Worm (Caenorhabditis elegans): ENCODE results near the gene Y49F6B.12.
A peak's percentile ranks its signal among the peaks of the same experiment; 100 is the strongest.

The Y49F6B.12 gene

ce11 chrII:3502520-3503323 lies 30.5 kb upstream of the Y49F6B.12 start, which contains the start of the genes col-71 and Y49F6B.2 (continued):
- TF ChIP-seq hlh-30 (tag; optimal IDR thresholded peaks at IDR 0.05; ENCODE audit: insufficient read depth) (peak; percentile 22), lin-13 (GFP tag; optimal IDR thresholded peaks at IDR 0.05) (peak; percentile 70), mep-1 (tag; optimal IDR thresholded peaks at IDR 0.05) (peak; percentile 65), F37D6.2 (tag; optimal IDR thresholded peaks at IDR 0.05) (peak; percentile 65), egl-43 (GFP tag; IDR thresholded peaks at IDR 0.05) (no peak), lin-15B (tag; optimal IDR thresholded peaks at IDR 0.05) (peak; percentile 40), nhr-41 (GFP tag; IDR thresholded peaks at IDR 0.05) (no peak), attf-4 (tag; optimal IDR thresholded peaks at IDR 0.05) (no peak), Y75B8A.6 (GFP tag; IDR thresholded peaks at IDR 0.05) (no peak), Y48G9A.11 (GFP tag; IDR thresholded peaks at IDR 0.05) (peak; percentile 85), dmd-6 (GFP tag; IDR thresholded peaks at IDR 0.05) (peak; percentile 45), aha-1 (tag) (no peak), nhr-77 (tag; optimal IDR thresholded peaks at IDR 0.05) (peak; percentile 4), rbr-2 (tag; optimal IDR thresholded peaks at IDR 0.05) (peak; percentile 78)

- TF ChIP-seq aha-1 (tag): peak; percentile 94
- no peak for TF ChIP-seq ces-1 (GFP tag; optimal IDR thresholded peaks at IDR 0.05)
- TF ChIP-seq egl-43 (GFP tag; IDR thresholded peaks at IDR 0.05): peak; percentile 61; the same call in 1 of the 2 replicates
- TF ChIP-seq dmd-9 (GFP tag; IDR thresholded peaks at IDR 0.05): no peak
- TF ChIP-seq hif-1 (tag; optimal IDR thresholded peaks at IDR 0.05): no peak
- TF ChIP-seq ceh-82 (tag; optimal IDR thresholded peaks at IDR 0.05): no peak
- TF ChIP-seq dmd-6 (GFP tag; IDR thresholded peaks at IDR 0.05): no peak
- no peak for TF ChIP-seq nhr-76 (tag; optimal IDR thresholded peaks at IDR 0.05)
- TF ChIP-seq unc-62 (GFP tag; optimal IDR thresholded peaks at IDR 0.05 in 1 of 2): peak in 1 of 2 experiments; percentile 67
- no peak for TF ChIP-seq unc-62 (tag; optimal IDR thresholded peaks at IDR 0.05)
- TF ChIP-seq R02D3.7 (tag; optimal IDR thresholded peaks at IDR 0.05): no peak
- peak; percentile 15; the same call in 1 of the 2 replicates for TF ChIP-seq pha-4 (GFP tag; IDR thresholded peaks at IDR 0.05)
- no peak for TF ChIP-seq pha-4 (tag; optimal IDR thresholded peaks at IDR 0.05)
- TF ChIP-seq Y105C5A.15 (GFP tag; IDR thresholded peaks at IDR 0.05): 0 out of 2 replicates have a peak, but pooled peaks have one; percentile 43
- TF ChIP-seq gei-8 (GFP tag; optimal IDR thresholded peaks at IDR 0.05): no peak
- TF ChIP-seq T26A8.4 (GFP tag; IDR thresholded peaks at IDR 0.05): no peak
- TF ChIP-seq lin-1 (GFP tag; IDR thresholded peaks at IDR 0.05): no peak
- TF ChIP-seq madf-9 (GFP tag; conservative IDR thresholded peaks at IDR 0.05): no peak
- TF ChIP-seq mes-2 (tag; optimal IDR thresholded peaks at IDR 0.05; ENCODE audit: poor library complexity, severe bottlenecking): no peak
- TF ChIP-seq rbr-2 (tag; optimal IDR thresholded peaks at IDR 0.05): no peak
- no peak for TF ChIP-seq zip-11 (GFP tag; IDR thresholded peaks at IDR 0.05)
Observed at ce11 chrII:3502011-3502410, 29.8 kb upstream of the Y49F6B.12 start.

ce11 chrII:3500373-3500772 lies 28.2 kb upstream of the Y49F6B.12 start:
- TF ChIP-seq zfp-3 (GFP tag; conservative IDR thresholded peaks at IDR 0.05): no peak
- no peak for TF ChIP-seq gei-8 (GFP tag; optimal IDR thresholded peaks at IDR 0.05)
- TF ChIP-seq nhr-6 (tag; optimal IDR thresholded peaks at IDR 0.05): no peak
- no peak for TF ChIP-seq lir-3 (tag; optimal IDR thresholded peaks at IDR 0.05)
- TF ChIP-seq F10B5.3 (tag; optimal IDR thresholded peaks at IDR 0.05): no peak
- no peak for TF ChIP-seq nhr-11 (tag; optimal IDR thresholded peaks at IDR 0.05)
- no peak for TF ChIP-seq ztf-11 (tag; optimal IDR thresholded peaks at IDR 0.05)
- no peak for TF ChIP-seq egl-27 (tag; optimal IDR thresholded peaks at IDR 0.05)
- no peak for TF ChIP-seq mxl-2 (GFP tag; conservative IDR thresholded peaks at IDR 0.05)
- peak; percentile 57 for TF ChIP-seq T26A8.4 (GFP tag; IDR thresholded peaks at IDR 0.05)
- TF ChIP-seq daf-16 (GFP tag; optimal IDR thresholded peaks at IDR 0.05): no peak
- no peak for TF ChIP-seq daf-16 (tag; optimal IDR thresholded peaks at IDR 0.05)
- no peak for TF ChIP-seq unc-62 (GFP tag; optimal IDR thresholded peaks at IDR 0.05 in 1 of 2)
- TF ChIP-seq unc-62 (tag; optimal IDR thresholded peaks at IDR 0.05): no peak
- TF ChIP-seq ZK337.2 (GFP tag; IDR thresholded peaks at IDR 0.05): no peak
- TF ChIP-seq dve-1 (tag; optimal IDR thresholded peaks at IDR 0.05; ENCODE audit: insufficient read depth): no peak
- TF ChIP-seq daf-12 (tag; optimal IDR thresholded peaks at IDR 0.05): no peak
- peak; percentile 7 for TF ChIP-seq spr-1 (tag; optimal IDR thresholded peaks at IDR 0.05)
- TF ChIP-seq dmd-9 (GFP tag; IDR thresholded peaks at IDR 0.05): no peak
- TF ChIP-seq ctbp-1 (GFP tag; IDR thresholded peaks at IDR 0.05): no peak
- no peak for TF ChIP-seq F26F4.8 (GFP tag; conservative IDR thresholded peaks at IDR 0.05)
- TF ChIP-seq Y105C5A.15 (GFP tag; IDR thresholded peaks at IDR 0.05): no peak
- no peak for TF ChIP-seq lin-29 (GFP tag; IDR thresholded peaks at IDR 0.05)

Data from whole organism, L4 larva.